Worm (Caenorhabditis elegans) whole organism, L4/young adult: ENCODE measurements around the gene F46G10.1.

ENCODE experiments used
- W03F9.2 ChIP-seq: fragments of 150-350 bp; optimal IDR thresholded peaks from 2 replicates; lab custom pipeline; 2014; ENCODE audit warnings: missing biosample characterization, missing genetic modification characterization
- dao-5 ChIP-seq: sonication (generic microtip); optimal IDR thresholded peaks from 2 replicates; lab custom pipeline; 2016; ENCODE audit warnings: missing genotype, missing genetic modification characterization, moderate library complexity, missing compliant biosample characterization
- him-1 ChIP-seq: sonication (generic microtip); optimal IDR thresholded peaks from 2 replicates; lab custom pipeline; 2016; ENCODE audit warnings: missing genotype, missing genetic modification reagents, missing genetic modification characterization, missing compliant biosample characterization

The F46G10.1 gene

ce11 chrX:13311641-13312423, at the start of gene F46G10.1:
Gene F46G10.1 (minus strand): TSS chrX:13311755.
- TF ChIP-seq him-1 (tag; lab: Kevin White, UChicago) (no peak), dao-5 (tag; lab: Kevin White, UChicago) (no peak), W03F9.2 (no peak)

ce11 chrX:13360632-13361031, 49.1 kb upstream of the F46G10.1 start:
- TF ChIP-seq him-1 (tag; lab: Kevin White, UChicago) (no peak), W03F9.2 (no peak), dao-5 (tag; lab: Kevin White, UChicago) (no peak)

- TF ChIP-seq dao-5 (tag; lab: Kevin White, UChicago) (no peak), W03F9.2 (no peak)
Measured at ce11 chrX:13359800-13360199, 48.2 kb upstream of the F46G10.1 start.

- TF ChIP-seq him-1 (tag; lab: Kevin White, UChicago) (no peak), dao-5 (tag; lab: Kevin White, UChicago) (no peak), W03F9.2 (no peak)
Measured at ce11 chrX:13358573-13358972, 47.0 kb upstream of the F46G10.1 start.

ce11 chrX:13357673-13358072, 46.1 kb upstream of the F46G10.1 start:
- TF ChIP-seq him-1 (tag; lab: Kevin White, UChicago) (no peak), W03F9.2 (no peak), dao-5 (tag; lab: Kevin White, UChicago) (no peak)

- TF ChIP-seq dao-5 (tag; lab: Kevin White, UChicago) = no peak
- no peak for TF ChIP-seq him-1 (tag; lab: Kevin White, UChicago)
- TF ChIP-seq W03F9.2 = peak; percentile 1
Measured at ce11 chrX:13356469-13356868, 44.9 kb upstream of the F46G10.1 start.

ce11 chrX:13354672-13355407, 43.3 kb upstream of the F46G10.1 start:
- TF ChIP-seq him-1 (tag; lab: Kevin White, UChicago) = no peak
- no peak for TF ChIP-seq W03F9.2
- no peak for TF ChIP-seq dao-5 (tag; lab: Kevin White, UChicago)

ce11 chrX:13353530-13353929, 42.0 kb upstream of the F46G10.1 start:
- TF ChIP-seq W03F9.2 (no peak), him-1 (tag; lab: Kevin White, UChicago) (no peak), dao-5 (tag; lab: Kevin White, UChicago) (no peak)

ce11 chrX:13352164-13352563, 40.6 kb upstream of the F46G10.1 start:
- no peak for TF ChIP-seq him-1 (tag; lab: Kevin White, UChicago)
- TF ChIP-seq W03F9.2 = no peak
- no peak for TF ChIP-seq dao-5 (tag; lab: Kevin White, UChicago)

ce11 chrX:13350804-13351747, 39.5 kb upstream of the F46G10.1 start, which contains the start of gene mxl-3:
Gene mxl-3 (minus strand): TSS chrX:13350804.
- TF ChIP-seq him-1 (tag; lab: Kevin White, UChicago) (no peak), dao-5 (tag; lab: Kevin White, UChicago) (no peak), W03F9.2 (no peak)

- no peak for TF ChIP-seq W03F9.2
- no peak for TF ChIP-seq dao-5 (tag; lab: Kevin White, UChicago)
- TF ChIP-seq him-1 (tag; lab: Kevin White, UChicago) = no peak
Measured at ce11 chrX:13350123-13350798, 38.7 kb upstream of the F46G10.1 start.

- TF ChIP-seq dao-5 (tag; lab: Kevin White, UChicago) (no peak), W03F9.2 (no peak), him-1 (tag; lab: Kevin White, UChicago) (no peak)
Measured at ce11 chrX:13349230-13350122, 37.9 kb upstream of the F46G10.1 start.
